Worm (Caenorhabditis elegans) whole organism, L1 larva: ENCODE data around the gene glb-13.

Source experiments
- C04F5.9 ChIP-seq: sonication (generic microtip); optimal IDR thresholded peaks from 2 replicates; lab custom pipeline; 2016; ENCODE audit warnings: missing genetic modification characterization, missing compliant biosample characterization
- C16A3.4 ChIP-seq: fragments of 150-350 bp; optimal IDR thresholded peaks from 2 replicates; lab custom pipeline; 2014; ENCODE audit warnings: missing biosample characterization, missing genetic modification characterization
- C34B4.2 ChIP-seq: sonication (generic microtip); optimal IDR thresholded peaks from 2 replicates; lab custom pipeline; 2017; ENCODE audit warnings: mild to moderate bottlenecking, missing genetic modification characterization, missing compliant biosample characterization
- F16B12.6 ChIP-seq: fragments of 150-350 bp; optimal IDR thresholded peaks from 2 replicates; lab custom pipeline; 2014; ENCODE audit warnings: missing biosample characterization, missing genetic modification characterization
- Y116A8C.19 ChIP-seq: sonication (generic microtip); optimal IDR thresholded peaks from 2 replicates; lab custom pipeline; 2016; ENCODE audit warnings: missing compliant biosample characterization, missing genetic modification characterization, borderline replicate concordance
- ama-1 ChIP-seq: fragments of 150-350 bp; optimal IDR thresholded peaks from 2 replicates; lab custom pipeline; 2014
- blmp-1 ChIP-seq: fragments of 150-350 bp; optimal IDR thresholded peaks from 2 replicates; lab custom pipeline; 2014; ENCODE audit warnings: missing biosample characterization, missing genetic modification characterization
- ceh-90 ChIP-seq: sonication (generic microtip); optimal IDR thresholded peaks from 2 replicates; lab custom pipeline; 2016; ENCODE audit warnings: missing genetic modification characterization, missing compliant biosample characterization
- ces-1 ChIP-seq: fragments of 150-350 bp; optimal IDR thresholded peaks from 2 replicates; lab custom pipeline; 2014; ENCODE audit warnings: missing biosample characterization, missing genetic modification reagents, missing genetic modification characterization
- dsc-1 ChIP-seq: sonication (generic microtip); optimal IDR thresholded peaks from 2 replicates; lab custom pipeline; 2016; ENCODE audit warnings: mild to moderate bottlenecking, missing genetic modification characterization, missing compliant biosample characterization
- efl-1 ChIP-seq, 4 experiments: fragments of 150-350 bp; optimal IDR thresholded peaks in 3 of 4; peaks in 1 of 4; 1 replicate in 1 of 4; 2 replicates in 3 of 4; lab custom pipeline; 2014; ENCODE audit warnings: missing biosample characterization in 2 of 4, missing genetic modification characterization in 2 of 4, missing genetic modification reagents in 2 of 4
- efl-3 ChIP-seq: fragments of 200-800 bp; sonication (Bioruptor generic); optimal IDR thresholded peaks from 2 replicates; lab custom pipeline; 2018; ENCODE audit warnings: mild to moderate bottlenecking, missing genetic modification characterization, missing compliant biosample characterization
- egl-13 ChIP-seq: sonication (generic microtip); optimal IDR thresholded peaks from 2 replicates; lab custom pipeline; 2016; ENCODE audit warnings: missing genotype, missing genetic modification reagents, missing genetic modification characterization, missing compliant biosample characterization
- elt-2 ChIP-seq: sonication (generic microtip); optimal IDR thresholded peaks from 2 replicates; lab custom pipeline; 2016; ENCODE audit warnings: missing genetic modification characterization, mild to moderate bottlenecking, inconsistent platforms, missing compliant biosample characterization, missing genetic modification reagents
- elt-3 ChIP-seq, 6 experiments: fragments of 150-350 bp in 1 of 6; sonication (generic microtip); optimal IDR thresholded peaks; 2 replicates each; lab custom pipeline; 2017 to 2018; ENCODE audit warnings: missing biosample characterization in 6 of 6, missing genetic modification characterization in 6 of 6, inconsistent platforms in 1 of 6
- fkh-4 ChIP-seq: sonication (generic microtip); optimal IDR thresholded peaks from 2 replicates; lab custom pipeline; 2016; ENCODE audit warnings: missing compliant biosample characterization, missing genetic modification characterization, borderline replicate concordance
- fos-1 ChIP-seq: fragments of 150-350 bp; optimal IDR thresholded peaks from 2 replicates; lab custom pipeline; 2014; ENCODE audit warnings: missing biosample characterization, missing genetic modification characterization
- lin-13 ChIP-seq: fragments of 150-350 bp; optimal IDR thresholded peaks from 2 replicates; lab custom pipeline; 2014; ENCODE audit warnings: missing biosample characterization, missing genetic modification reagents, missing genetic modification characterization
- lin-14 ChIP-seq: fragments of 200-800 bp; sonication (Bioruptor generic); optimal IDR thresholded peaks from 2 replicates; lab custom pipeline; 2018; ENCODE audit warnings: mild to moderate bottlenecking, missing genetic modification characterization, moderate library complexity, missing compliant biosample characterization
- lir-3 ChIP-seq: sonication (generic microtip); optimal IDR thresholded peaks from 2 replicates; lab custom pipeline; 2016; ENCODE audit warnings: mild to moderate bottlenecking, missing genetic modification characterization, moderate library complexity, missing compliant biosample characterization; ENCODE audit not compliant: poor library complexity
- mab-9 ChIP-seq: fragments of 200-800 bp; sonication (Bioruptor generic); IDR thresholded peaks from 2 replicates; pipeline ENCODE4 v1.3.6; 2022; ENCODE audit warnings: missing genetic modification reagents, missing genetic modification characterization, missing compliant biosample characterization
- mdl-1 ChIP-seq, 2 experiments: fragments of 150-350 bp; optimal IDR thresholded peaks; 2 replicates each; lab custom pipeline; 2014 to 2017; ENCODE audit warnings: missing biosample characterization in 2 of 2, missing genetic modification characterization in 2 of 2, inconsistent platforms in 1 of 2
- mep-1 ChIP-seq: fragments of 150-350 bp; optimal IDR thresholded peaks from 2 replicates; lab custom pipeline; 2014; ENCODE audit warnings: missing biosample characterization, missing genetic modification characterization
- nhr-12 ChIP-seq: sonication (generic microtip); optimal IDR thresholded peaks from 2 replicates; lab custom pipeline; 2017; ENCODE audit warnings: missing biosample characterization, missing genetic modification characterization
- nhr-19 ChIP-seq: fragments of 200-800 bp; sonication (Bioruptor generic); conservative IDR thresholded peaks from 2 replicates; pipeline ENCODE4 v1.3.6; 2022; ENCODE audit warnings: missing genetic modification characterization, missing compliant biosample characterization
- nhr-20 ChIP-seq: sonication (generic microtip); optimal IDR thresholded peaks from 2 replicates; lab custom pipeline; 2016; ENCODE audit warnings: mild to moderate bottlenecking, missing genetic modification characterization, missing compliant biosample characterization
- nhr-237 ChIP-seq: fragments of 150-350 bp; optimal IDR thresholded peaks from 2 replicates; lab custom pipeline; 2014; ENCODE audit warnings: missing biosample characterization, missing genetic modification characterization
- nhr-71 ChIP-seq: sonication (generic microtip); optimal IDR thresholded peaks from 2 replicates; lab custom pipeline; 2016; ENCODE audit warnings: mild to moderate bottlenecking, missing genetic modification characterization, moderate library complexity, missing compliant biosample characterization
- nhr-77 ChIP-seq: fragments of 150-350 bp; optimal IDR thresholded peaks from 2 replicates; lab custom pipeline; 2014; ENCODE audit warnings: missing biosample characterization, missing genetic modification characterization
- nhr-84 ChIP-seq: sonication (generic microtip); optimal IDR thresholded peaks from 2 replicates; lab custom pipeline; 2017; ENCODE audit warnings: missing biosample characterization, missing genetic modification characterization
- nhr-90 ChIP-seq: sonication (generic microtip); optimal IDR thresholded peaks from 2 replicates; lab custom pipeline; 2016; ENCODE audit warnings: mild to moderate bottlenecking, missing genetic modification characterization, missing compliant biosample characterization; ENCODE audit not compliant: poor library complexity
- pag-3 ChIP-seq: sonication (generic microtip); optimal IDR thresholded peaks from 2 replicates; lab custom pipeline; 2017; ENCODE audit warnings: missing genetic modification characterization, mild to moderate bottlenecking, missing compliant biosample characterization, antibody characterized with exemption, borderline replicate concordance; ENCODE audit not compliant: insufficient read depth
- pqm-1 ChIP-seq: sonication (generic microtip); optimal IDR thresholded peaks from 3 replicates; lab custom pipeline; 2017; ENCODE audit warnings: missing biosample characterization, missing genetic modification characterization
- rnt-1 ChIP-seq: sonication (generic microtip); optimal IDR thresholded peaks from 2 replicates; lab custom pipeline; 2016; ENCODE audit warnings: mild to moderate bottlenecking, missing genetic modification characterization, moderate library complexity, missing compliant biosample characterization
- snu-23 ChIP-seq: sonication (generic microtip); optimal IDR thresholded peaks from 2 replicates; lab custom pipeline; 2016; ENCODE audit warnings: missing genetic modification characterization, missing compliant biosample characterization
- sox-4 ChIP-seq: sonication (generic microtip); optimal IDR thresholded peaks from 2 replicates; lab custom pipeline; 2016; ENCODE audit warnings: missing genetic modification characterization, missing compliant biosample characterization
- sptf-1 ChIP-seq: fragments of 150-350 bp; optimal IDR thresholded peaks from 2 replicates; lab custom pipeline; 2014; ENCODE audit warnings: missing biosample characterization, missing genetic modification characterization
- tbx-2 ChIP-seq: sonication (generic microtip); optimal IDR thresholded peaks from 2 replicates; lab custom pipeline; 2016; ENCODE audit warnings: missing genetic modification characterization, missing compliant biosample characterization
- unc-130 ChIP-seq: fragments of 150-350 bp; optimal IDR thresholded peaks from 2 replicates; lab custom pipeline; 2017; ENCODE audit warnings: missing biosample characterization, missing genetic modification characterization, inconsistent platforms
- unc-30 ChIP-seq: sonication (generic microtip); optimal IDR thresholded peaks from 2 replicates; lab custom pipeline; 2017; ENCODE audit warnings: missing biosample characterization, missing genetic modification characterization
- unc-62 ChIP-seq: fragments of 150-350 bp; optimal IDR thresholded peaks from 2 replicates; lab custom pipeline; 2014; ENCODE audit warnings: missing biosample characterization, missing genetic modification reagents, missing genetic modification characterization
- unc-86 ChIP-seq: sonication (generic microtip); optimal IDR thresholded peaks from 2 replicates; lab custom pipeline; 2016; ENCODE audit warnings: missing genetic modification characterization, missing compliant biosample characterization
- unc-98 ChIP-seq: fragments of 200-800 bp; sonication (Bioruptor generic); IDR thresholded peaks from 2 replicates; pipeline ENCODE4 v1.3.6; 2022; ENCODE audit warnings: missing genetic modification characterization, missing compliant biosample characterization
- ztf-4 ChIP-seq: fragments of 150-350 bp; optimal IDR thresholded peaks from 2 replicates; lab custom pipeline; 2014; ENCODE audit warnings: missing biosample characterization, missing genetic modification characterization

Gene glb-13

ce11 chrX:12362951-12363486 lies 15.2 kb downstream of the glb-13 start (continued):
- TF ChIP-seq fkh-4 (peak; percentile 88), C16A3.4 (tag; lab: Kevin White, UChicago) (peak; percentile 99), ceh-90 (tag; lab: Kevin White, UChicago) (peak; percentile 15), F16B12.6 (tag; lab: Kevin White, UChicago) (no peak), elt-3 (tag; optimal IDR thresholded peaks at IDR 0.05; lab: Kevin White, UChicago) (peak in 4 of 6 experiments; percentile 54 to 100 (median 89)), nhr-19 (GFP tag; lab: Robert Waterston, UW) (peak; percentile 97), ama-1 (no peak), nhr-20 (peak; percentile 98), unc-62 (GFP tag; lab: Kevin White, UChicago) (no peak), mab-9 (GFP tag; lab: Robert Waterston, UW) (peak; percentile 92), mdl-1 (tag; optimal IDR thresholded peaks at IDR 0.05; lab: Kevin White, UChicago) (peak in 1 of 2 experiments; percentile 86), sptf-1 (tag; lab: Kevin White, UChicago) (no peak), unc-30 (tag; lab: Kevin White, UChicago) (no peak), egl-13 (peak; percentile 96), lir-3 (tag; lab: Kevin White, UChicago) (peak; percentile 94), nhr-237 (tag; lab: Kevin White, UChicago) (peak; percentile 98), efl-1 (optimal IDR thresholded peaks at IDR 0.05; lab: Kevin White, UChicago) (peak; percentile 80 to 83), efl-1 (GFP tag; optimal IDR thresholded peaks at IDR 0.05 in 1 of 2; lab: Kevin White, UChicago) (peak; percentile 52 to 96), blmp-1 (peak; percentile 54), pqm-1 (tag; lab: Kevin White, UChicago) (peak; percentile 89), C34B4.2 (tag; lab: Kevin White, UChicago) (no peak), unc-86 (tag; lab: Kevin White, UChicago) (peak; percentile 66), unc-130 (tag; lab: Kevin White, UChicago) (no peak), lin-14 (peak; percentile 96), unc-98 (GFP tag; lab: Robert Waterston, UW) (peak; percentile 68), Y116A8C.19 (no peak), snu-23 (GFP tag; lab: Kevin White, UChicago) (peak; percentile 99), ces-1 (GFP tag; lab: Kevin White, UChicago) (peak; percentile 58), dsc-1 (tag; lab: Kevin White, UChicago) (peak; percentile 100), tbx-2 (tag; lab: Kevin White, UChicago) (peak; percentile 98), rnt-1 (tag; lab: Kevin White, UChicago) (peak; percentile 95), ztf-4 (tag; lab: Kevin White, UChicago) (peak; percentile 96), nhr-77 (tag; lab: Kevin White, UChicago) (peak; percentile 99), nhr-84 (peak; percentile 97), sox-4 (tag; lab: Kevin White, UChicago) (peak; percentile 99), efl-3 (GFP tag; lab: Kevin White, UChicago) (peak; percentile 67), fos-1 (tag; lab: Kevin White, UChicago) (peak; percentile 99), lin-13 (GFP tag; lab: Kevin White, UChicago) (peak; percentile 96), C04F5.9 (tag; lab: Kevin White, UChicago) (peak; percentile 93), nhr-12 (tag; lab: Kevin White, UChicago) (peak; percentile 64), nhr-71 (tag; lab: Kevin White, UChicago) (peak; percentile 98), nhr-90 (tag; lab: Kevin White, UChicago) (peak; percentile 99), pag-3 (tag; lab: Kevin White, UChicago) (peak; percentile 76), mep-1 (tag; lab: Kevin White, UChicago) (peak; percentile 100), elt-2 (tag; lab: Kevin White, UChicago) (peak; percentile 91)
